Worm (Caenorhabditis elegans): ENCODE data around the gene lgc-29.

The lgc-29 gene

DNA sequence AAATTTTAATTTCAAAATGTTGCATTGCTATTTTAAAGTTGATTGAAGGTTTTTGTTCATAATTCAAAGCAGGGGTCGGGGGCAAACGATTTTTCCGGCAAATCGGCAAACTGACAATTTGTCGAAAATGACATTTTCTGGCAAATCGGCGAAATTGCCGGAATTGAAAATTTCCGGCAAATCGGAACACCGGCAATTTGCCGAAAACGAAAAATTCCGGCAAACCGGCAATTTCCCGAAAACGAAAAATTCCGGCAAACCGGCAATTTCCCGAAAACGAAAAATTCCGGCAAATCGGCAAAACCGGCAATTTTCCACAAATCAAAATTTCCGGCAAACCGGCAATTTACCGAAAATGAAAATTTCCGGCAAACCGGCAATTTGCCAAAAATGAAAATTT is 51.4 kb downstream of the lgc-29 start (continued):
- TF ChIP-seq ceh-28 (tag; optimal IDR thresholded peaks at IDR 0.05): no peak

Measured in whole organism, L4 larva.